Fruit fly (Drosophila melanogaster): ENCODE data around the gene Rab3-GEF.

- TF ChIP-seq cyc (GFP tag; optimal IDR thresholded peaks at IDR 0.05) (no peak), Sox15 (GFP tag; optimal IDR thresholded peaks at IDR 0.05) (no peak), Hr39 (GFP tag; optimal IDR thresholded peaks at IDR 0.05) (no peak), CG1621 (tag; optimal IDR thresholded peaks at IDR 0.05) (no peak), CG7368 (GFP tag; optimal IDR thresholded peaks at IDR 0.05) (no peak), CG4318 (GFP tag; optimal IDR thresholded peaks at IDR 0.05) (no peak), CG34406 (GFP tag; optimal IDR thresholded peaks at IDR 0.05) (no peak), CG6808 (GFP tag; optimal IDR thresholded peaks at IDR 0.05) (no peak), CG9139 (GFP tag; optimal IDR thresholded peaks at IDR 0.05) (no peak), Ets21C (GFP tag; optimal IDR thresholded peaks at IDR 0.05) (no peak)
These were observed 22.4 kb downstream of the Rab3-GEF start for dm6 chrX:15111888-15112287.
